Fruit fly (Drosophila melanogaster) whole organism, wandering third instar larva: Measurements from ENCODE around the gene CG43090.

Experiments used
- CG32264 ChIP-seq: fragments of 200-800 bp; sonication (Bioruptor generic); optimal IDR thresholded peaks from 2 replicates; lab custom pipeline; 2016; ENCODE audit warnings: missing biosample characterization, missing genetic modification characterization
- CG9705 ChIP-seq: fragments of 200-800 bp; sonication (Bioruptor generic); optimal IDR thresholded peaks from 2 replicates; lab custom pipeline; 2018; ENCODE audit warnings: missing biosample characterization, mild to moderate bottlenecking, missing genetic modification characterization
- CrebA ChIP-seq: fragments of 200-800 bp; sonication (Bioruptor generic); optimal IDR thresholded peaks from 2 replicates; lab custom pipeline; 2016; ENCODE audit warnings: missing biosample characterization, mild to moderate bottlenecking, missing genetic modification characterization, borderline replicate concordance
- Dfd ChIP-seq: fragments of >200 bp; optimal IDR thresholded peaks from 2 replicates; lab custom pipeline; 2017; ENCODE audit warnings: missing biosample characterization, missing genetic modification characterization
- Dif ChIP-seq: fragments of 200-275, 200-300 bp; sonication (Bioruptor generic); optimal IDR thresholded peaks from 2 replicates; lab custom pipeline; 2018; ENCODE audit warnings: missing biosample characterization, missing genetic modification characterization; ENCODE audit not compliant: partially characterized antibody
- GATAd ChIP-seq: sonication (Bioruptor generic); optimal IDR thresholded peaks from 2 replicates; lab custom pipeline; 2016; ENCODE audit warnings: missing biosample characterization, missing genetic modification characterization
- HLH106 ChIP-seq: fragments of 200-800 bp; optimal IDR thresholded peaks from 3 replicates; lab custom pipeline; 2019; ENCODE audit warnings: missing biosample characterization, mild to moderate bottlenecking, missing genetic modification characterization, moderate library complexity
- Hnf4 ChIP-seq: fragments of 200-800 bp; sonication (Bioruptor generic); optimal IDR thresholded peaks from 2 replicates; lab custom pipeline; 2016; ENCODE audit warnings: missing biosample characterization, mild to moderate bottlenecking, missing genetic modification characterization
- Hr78 ChIP-seq: fragments of >200 bp; optimal IDR thresholded peaks from 2 replicates; lab custom pipeline; 2017; ENCODE audit warnings: missing biosample characterization, missing genetic modification characterization
- Hr83 ChIP-seq: fragments of 200-300 bp; sonication (Bioruptor generic); optimal IDR thresholded peaks from 2 replicates; lab custom pipeline; 2016; ENCODE audit warnings: missing biosample characterization, mild to moderate bottlenecking, missing genetic modification characterization, moderate library complexity; ENCODE audit not compliant: poor library complexity, severe bottlenecking
- Jra ChIP-seq: sonication (Bioruptor generic); optimal IDR thresholded peaks from 2 replicates; lab custom pipeline; 2016; ENCODE audit warnings: missing biosample characterization, missing genetic modification characterization
- Mio ChIP-seq: sonication (Bioruptor generic); optimal IDR thresholded peaks from 2 replicates; lab custom pipeline; 2016; ENCODE audit warnings: missing biosample characterization, missing genetic modification characterization
- Myc ChIP-seq: fragments of >200 bp; optimal IDR thresholded peaks from 2 replicates; lab custom pipeline; 2017
- N ChIP-seq: fragments of >200 bp; optimal IDR thresholded peaks from 2 replicates; lab custom pipeline; 2018; ENCODE audit warnings: missing biosample characterization, missing external identifiers, missing genetic modification characterization
- OdsH ChIP-seq: fragments of 200-800 bp; sonication (Bioruptor generic); optimal IDR thresholded peaks from 2 replicates; lab custom pipeline; 2016; ENCODE audit warnings: missing biosample characterization, mild to moderate bottlenecking, missing genetic modification characterization
- Rel ChIP-seq, 2 experiments: fragments of 200-800 bp; sonication (Bioruptor generic) in 1 of 2; optimal IDR thresholded peaks; 2 replicates in 1 of 2; 3 replicates in 1 of 2; lab custom pipeline; 2016 to 2019; ENCODE audit warnings: mild to moderate bottlenecking in 2 of 2, missing biosample characterization in 2 of 2, missing genetic modification characterization in 2 of 2, moderate library complexity in 1 of 2
- Sp1 ChIP-seq: fragments of 200-800 bp; sonication (Bioruptor generic); optimal IDR thresholded peaks from 3 replicates; lab custom pipeline; 2019; ENCODE audit warnings: missing biosample characterization, mild to moderate bottlenecking, missing genetic modification characterization, moderate library complexity
- Vsx2 ChIP-seq: fragments of 200-300, 225-300 bp; sonication (Bioruptor generic); optimal IDR thresholded peaks from 2 replicates; lab custom pipeline; 2018; ENCODE audit warnings: missing biosample characterization, missing genetic modification characterization; ENCODE audit not compliant: partially characterized antibody
- br ChIP-seq: fragments of 200-800 bp; sonication (Bioruptor generic); optimal IDR thresholded peaks from 2 replicates; lab custom pipeline; 2016; ENCODE audit warnings: missing biosample characterization, missing genetic modification characterization
- brk ChIP-seq: fragments of 200-800 bp; sonication (Bioruptor generic); optimal IDR thresholded peaks from 2 replicates; lab custom pipeline; 2016; ENCODE audit warnings: missing biosample characterization, mild to moderate bottlenecking, missing genetic modification characterization
- dl ChIP-seq, 2 experiments: fragments of 175-275, 200-275 bp in 1 of 2; fragments of 200-275 bp in 1 of 2; sonication (Bioruptor generic); optimal IDR thresholded peaks; lab custom pipeline; 2018; ENCODE audit warnings: mild to moderate bottlenecking in 2 of 2, missing biosample characterization in 2 of 2, missing genetic modification characterization in 2 of 2, moderate library complexity in 2 of 2; ENCODE audit not compliant: partially characterized antibody in 2 of 2, insufficient read depth in 1 of 2
- dsf ChIP-seq: sonication (Bioruptor generic); optimal IDR thresholded peaks from 2 replicates; lab custom pipeline; 2016; ENCODE audit warnings: missing biosample characterization, missing genetic modification characterization, borderline replicate concordance
- ey ChIP-seq: fragments of 200-800 bp; sonication (Bioruptor generic); optimal IDR thresholded peaks from 2 replicates; lab custom pipeline; 2016; ENCODE audit warnings: missing biosample characterization, missing genetic modification characterization
- foxo ChIP-seq, 2 experiments: fragments of 200-800 bp; sonication (Bioruptor generic); optimal IDR thresholded peaks; 2 replicates in 1 of 2; 3 replicates in 1 of 2; lab custom pipeline; 2016 to 2017; ENCODE audit warnings: missing biosample characterization in 2 of 2, missing genetic modification characterization in 2 of 2
- fru ChIP-seq: fragments of 200-800 bp; sonication (Bioruptor generic); optimal IDR thresholded peaks from 3 replicates; lab custom pipeline; 2016; ENCODE audit warnings: missing biosample characterization, mild to moderate bottlenecking, missing genetic modification characterization
- h ChIP-seq: fragments of 200-800 bp; sonication (Bioruptor generic); optimal IDR thresholded peaks from 3 replicates; lab custom pipeline; 2016; ENCODE audit warnings: missing biosample characterization, mild to moderate bottlenecking, missing genetic modification characterization
- jim ChIP-seq: fragments of 175-275, 200-325 bp; sonication (Bioruptor generic); optimal IDR thresholded peaks from 2 replicates; lab custom pipeline; 2016; ENCODE audit warnings: missing biosample characterization, mild to moderate bottlenecking, missing genetic modification characterization
- lola ChIP-seq: fragments of >200 bp; optimal IDR thresholded peaks from 2 replicates; lab custom pipeline; 2017; ENCODE audit warnings: missing biosample characterization, missing genetic modification characterization
- pan ChIP-seq: fragments of >200 bp; optimal IDR thresholded peaks from 2 replicates; lab custom pipeline; 2017
- psq ChIP-seq: fragments of 200-800 bp; sonication (Bioruptor generic); optimal IDR thresholded peaks from 3 replicates; lab custom pipeline; 2017; ENCODE audit warnings: missing biosample characterization, mild to moderate bottlenecking, missing genetic modification characterization, moderate library complexity
- rgr ChIP-seq: fragments of 200-800 bp; sonication (Bioruptor generic); optimal IDR thresholded peaks from 3 replicates; lab custom pipeline; 2016; ENCODE audit warnings: missing biosample characterization, mild to moderate bottlenecking, missing genetic modification characterization
- sage ChIP-seq: fragments of 200-800 bp; sonication (Bioruptor generic); optimal IDR thresholded peaks from 2 replicates; lab custom pipeline; 2016; ENCODE audit warnings: missing biosample characterization, mild to moderate bottlenecking, missing genetic modification characterization
- sv ChIP-seq: fragments of 200-800 bp; sonication (Bioruptor generic); optimal IDR thresholded peaks from 3 replicates; lab custom pipeline; 2016; ENCODE audit warnings: missing biosample characterization, missing genetic modification characterization
- usp ChIP-seq: fragments of >200 bp; optimal IDR thresholded peaks from 2 replicates; lab custom pipeline; 2017; ENCODE audit warnings: missing biosample characterization, missing genetic modification characterization
- woc ChIP-seq: sonication (Bioruptor generic); optimal IDR thresholded peaks from 2 replicates; lab custom pipeline; 2016; ENCODE audit warnings: missing biosample characterization, mild to moderate bottlenecking, missing genetic modification characterization

Gene CG43090

DNA sequence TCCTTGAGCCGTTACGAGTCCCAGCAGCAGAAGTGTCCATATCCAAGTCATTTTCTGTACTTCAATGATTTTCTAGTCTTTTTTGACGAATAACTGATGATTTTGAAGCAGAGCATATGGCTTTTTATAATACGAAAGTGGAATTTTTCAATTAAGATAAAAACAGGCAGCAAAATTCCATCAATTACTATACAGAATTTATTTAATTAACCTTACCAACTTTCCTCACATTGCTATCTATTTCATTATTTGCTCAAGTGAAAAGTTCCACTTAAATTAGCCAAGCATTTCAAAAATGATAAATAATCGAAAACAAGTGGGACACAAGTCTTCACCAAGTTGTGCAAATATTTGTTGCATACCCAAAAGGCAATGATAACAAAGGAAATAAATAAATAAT lies at the start of gene CG43090:
Gene CG43090 (minus strand): TSS at position 101 of the 400 bp plus-strand sequence.
- TF ChIP-seq CG9705 (GFP tag; lab: Kevin White, UChicago) (no peak), psq (no peak), Dfd (no peak), lola (GFP tag; lab: Kevin White, UChicago) (no peak), CG32264 (GFP tag; lab: Kevin White, UChicago) (no peak), Vsx2 (GFP tag; lab: Kevin White, UChicago) (no peak), Rel (GFP tag; optimal IDR thresholded peaks at IDR 0.05; lab: Kevin White, UChicago) (no peak), Rel (tag; optimal IDR thresholded peaks at IDR 0.05; lab: Kevin White, UChicago) (no peak), Hr78 (GFP tag; lab: Kevin White, UChicago) (no peak), foxo (GFP tag; optimal IDR thresholded peaks at IDR 0.05; lab: Kevin White, UChicago) (no peak), jim (GFP tag; lab: Kevin White, UChicago) (no peak), dl (GFP tag; optimal IDR thresholded peaks at IDR 0.05; lab: Kevin White, UChicago; ENCODE audit: insufficient read depth in 1 of 2, partially characterized antibody in 2 of 2) (no peak), Myc (lab: Kevin White, UChicago) (no peak), woc (GFP tag; lab: Kevin White, UChicago) (no peak), sv (GFP tag; lab: Kevin White, UChicago) (no peak), OdsH (GFP tag; lab: Kevin White, UChicago) (no peak)

- TF ChIP-seq dsf (GFP tag; lab: Kevin White, UChicago) = no peak
- TF ChIP-seq CG32264 (GFP tag; lab: Kevin White, UChicago) = no peak
- no peak for TF ChIP-seq Hnf4 (GFP tag; lab: Kevin White, UChicago)
- TF ChIP-seq GATAd (GFP tag; lab: Kevin White, UChicago) = no peak
- no peak for TF ChIP-seq Jra (GFP tag; lab: Kevin White, UChicago)
- no peak for TF ChIP-seq Mio (GFP tag; lab: Kevin White, UChicago)
- no peak for TF ChIP-seq dl (GFP tag; optimal IDR thresholded peaks at IDR 0.05; lab: Kevin White, UChicago; ENCODE audit: insufficient read depth in 1 of 2, partially characterized antibody in 2 of 2)
- TF ChIP-seq Dfd = no peak
- no peak for TF ChIP-seq HLH106 (tag; lab: Kevin White, UChicago)
- no peak for TF ChIP-seq Sp1
- TF ChIP-seq psq = no peak
- no peak for TF ChIP-seq CG9705 (GFP tag; lab: Kevin White, UChicago)
- no peak for TF ChIP-seq rgr (GFP tag; lab: Kevin White, UChicago)
Measured at dm6 chrX:6237015-6237414, 37.3 kb upstream of the CG43090 start, which contains the start of gene CG14445. Gene CG14445 (plus strand): TSS chrX:6237315.

- TF ChIP-seq GATAd (GFP tag; lab: Kevin White, UChicago) = no peak
- TF ChIP-seq rgr (GFP tag; lab: Kevin White, UChicago) = no peak
Measured at dm6 chrX:6231764-6232163, 32.1 kb upstream of the CG43090 start.

DNA sequence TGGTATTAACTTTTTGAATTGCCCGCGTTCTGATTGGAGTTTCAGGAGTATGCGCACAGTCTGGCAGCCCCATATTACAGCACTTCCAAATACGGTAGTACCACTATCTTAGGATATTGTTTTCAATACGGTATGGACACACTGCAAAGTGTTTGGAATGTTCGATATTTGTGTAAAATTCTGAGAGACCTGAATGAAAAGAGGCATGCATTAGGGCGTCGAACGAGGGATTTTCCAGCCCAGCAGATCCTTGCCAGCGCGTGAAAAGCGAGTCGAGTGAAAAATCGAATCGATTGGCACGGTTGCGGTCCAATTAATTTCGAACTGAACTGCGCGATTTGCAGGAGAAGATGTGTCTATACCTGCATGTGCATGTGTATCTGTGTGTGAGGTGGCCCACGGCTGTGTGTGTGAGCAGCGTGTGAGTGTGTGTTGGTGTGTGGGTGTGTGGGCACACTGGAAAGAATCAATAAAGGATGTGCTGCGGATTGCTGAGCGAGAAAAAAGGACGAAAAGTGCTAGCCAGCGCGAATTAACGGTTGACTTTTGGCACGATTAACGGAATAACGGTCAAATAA lies 25.9 kb upstream of the CG43090 start, which contains the start of gene dtn:
Gene dtn (plus strand): TSS at position 176 of the 578 bp plus-strand sequence.
- TF ChIP-seq Hr83 (GFP tag; lab: Kevin White, UChicago) = no peak
- peak; percentile 70 for TF ChIP-seq N (GFP tag; lab: Kevin White, UChicago)

dm6 chrX:6224225-6225190 lies 24.8 kb upstream of the CG43090 start, which contains the start of gene sqh:
Gene sqh (minus strand): TSS chrX:6225140.
- TF ChIP-seq brk (GFP tag; lab: Kevin White, UChicago) = peak; percentile 84
- TF ChIP-seq lola (GFP tag; lab: Kevin White, UChicago) = no peak
- TF ChIP-seq Dfd = no peak
- no peak for TF ChIP-seq CrebA (GFP tag; lab: Kevin White, UChicago)
- peak; percentile 24 for TF ChIP-seq Dif (GFP tag; lab: Kevin White, UChicago)
- peak; percentile 83 for TF ChIP-seq sage (GFP tag; lab: Kevin White, UChicago)
- TF ChIP-seq Myc (lab: Kevin White, UChicago) = no peak
- TF ChIP-seq Sp1 = peak; percentile 91
- no peak for TF ChIP-seq pan
- peak; percentile 90 for TF ChIP-seq woc (GFP tag; lab: Kevin White, UChicago)
- no peak for TF ChIP-seq dsf (GFP tag; lab: Kevin White, UChicago)
- TF ChIP-seq Vsx2 (GFP tag; lab: Kevin White, UChicago) = no peak
- peak; percentile 85 for TF ChIP-seq CG9705 (GFP tag; lab: Kevin White, UChicago)
- TF ChIP-seq GATAd (GFP tag; lab: Kevin White, UChicago) = no peak
- peak; percentile 45 for TF ChIP-seq CG32264 (GFP tag; lab: Kevin White, UChicago)
- peak; percentile 82 for TF ChIP-seq fru (GFP tag; lab: Kevin White, UChicago)
- peak; percentile 27 for TF ChIP-seq jim (GFP tag; lab: Kevin White, UChicago)
- TF ChIP-seq dl (GFP tag; optimal IDR thresholded peaks at IDR 0.05; lab: Kevin White, UChicago; ENCODE audit: insufficient read depth in 1 of 2, partially characterized antibody in 2 of 2) = no peak
- TF ChIP-seq h = peak; percentile 88
- TF ChIP-seq br (GFP tag; lab: Kevin White, UChicago) = peak; percentile 84
- TF ChIP-seq ey (GFP tag; lab: Kevin White, UChicago) = peak; percentile 82
- TF ChIP-seq usp (GFP tag; lab: Kevin White, UChicago) = no peak
- TF ChIP-seq HLH106 (tag; lab: Kevin White, UChicago) = peak; percentile 90
- TF ChIP-seq sv (GFP tag; lab: Kevin White, UChicago) = peak; percentile 81
